Worm (Caenorhabditis elegans) whole organism, early embryonic: Measurements from ENCODE around the gene pxn-2.

Experiments
- B0310.2 ChIP-seq: sonication (generic microtip); optimal IDR thresholded peaks from 2 replicates; lab custom pipeline; 2016; ENCODE audit warnings: mild to moderate bottlenecking, missing genetic modification characterization, missing compliant biosample characterization
- aly-1 ChIP-seq: sonication (generic microtip); optimal IDR thresholded peaks from 2 replicates; lab custom pipeline; 2016; ENCODE audit warnings: missing genetic modification characterization, missing compliant biosample characterization
- ama-1 ChIP-seq: fragments of 150-350 bp; optimal IDR thresholded peaks from 2 replicates; lab custom pipeline; 2014
- flt-1 ChIP-seq: fragments of 200-800 bp; sonication (Bioruptor generic); IDR thresholded peaks from 2 replicates; pipeline ENCODE4 v1.3.6; 2022; ENCODE audit warnings: missing genetic modification characterization, missing compliant biosample characterization
- hnd-1 ChIP-seq: sonication (generic microtip); optimal IDR thresholded peaks from 2 replicates; lab custom pipeline; 2016; ENCODE audit warnings: missing genetic modification characterization, missing compliant biosample characterization
- tbx-11 ChIP-seq: fragments of 200-800 bp; sonication (Bioruptor generic); IDR thresholded peaks from 2 replicates; pipeline ENCODE4 v1.3.6; 2022; ENCODE audit warnings: missing genetic modification characterization, missing compliant biosample characterization

DNA sequence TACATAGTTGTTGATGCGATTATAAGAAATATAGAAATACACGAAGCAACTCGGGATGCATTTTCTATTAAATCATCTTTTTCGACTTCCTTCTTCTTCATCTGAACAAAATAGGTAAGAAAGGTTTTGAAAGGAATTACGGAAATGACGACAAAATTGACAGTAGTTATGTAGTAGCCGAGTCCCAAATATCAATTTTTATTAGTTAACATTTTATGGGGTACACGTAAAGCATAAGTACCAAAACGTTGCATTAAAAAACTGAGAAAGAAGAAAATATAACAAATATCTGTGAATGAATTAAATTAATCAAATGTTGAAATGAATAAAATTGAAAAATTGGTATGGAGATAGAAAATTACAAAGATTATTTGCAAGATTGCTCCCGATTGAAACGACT, 22.7 kb upstream of the pxn-2 start, which contains the start of gene col-177:
- TF ChIP-seq flt-1 (GFP tag; lab: Robert Waterston, UW): no peak
- no peak for TF ChIP-seq aly-1 (tag; lab: Kevin White, UChicago)
- no peak for TF ChIP-seq tbx-11 (GFP tag; lab: Robert Waterston, UW)
- TF ChIP-seq B0310.2 (tag; lab: Kevin White, UChicago): no peak
- no peak for TF ChIP-seq ama-1 (lab: Kevin White, UChicago)
- no peak for TF ChIP-seq hnd-1 (tag; lab: Kevin White, UChicago)
